Worm (Caenorhabditis elegans) whole organism, L4/young adult: ENCODE results near the gene T28D6.3.

Experiments used
- W03F9.2 ChIP-seq: fragments of 150-350 bp; optimal IDR thresholded peaks from 2 replicates; lab custom pipeline; 2014; ENCODE audit warnings: missing biosample characterization, missing genetic modification characterization
- dao-5 ChIP-seq: sonication (generic microtip); optimal IDR thresholded peaks from 2 replicates; lab custom pipeline; 2016; ENCODE audit warnings: missing genotype, missing genetic modification characterization, moderate library complexity, missing compliant biosample characterization
- him-1 ChIP-seq: sonication (generic microtip); optimal IDR thresholded peaks from 2 replicates; lab custom pipeline; 2016; ENCODE audit warnings: missing genotype, missing genetic modification reagents, missing genetic modification characterization, missing compliant biosample characterization

DNA sequence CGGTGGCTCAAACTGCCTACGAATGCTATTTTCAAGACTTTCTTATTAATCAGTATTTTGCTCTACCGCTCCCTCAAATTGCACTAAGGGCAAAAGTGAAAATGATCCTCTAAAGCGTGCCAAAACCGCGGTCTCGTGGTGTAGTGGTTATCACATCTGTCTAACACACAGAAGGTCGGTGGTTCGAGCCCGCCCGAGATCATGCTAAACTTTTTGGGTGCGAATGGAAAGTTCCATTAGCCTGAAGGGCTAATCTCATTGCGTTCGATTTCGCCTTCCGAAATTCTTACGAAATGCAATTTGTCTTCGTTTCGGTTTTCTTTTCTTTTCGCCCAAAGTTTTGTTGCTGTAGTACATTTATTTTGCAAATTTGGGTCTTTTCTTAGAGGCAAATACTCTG, 13.1 kb upstream of the T28D6.3 start:
- TF ChIP-seq him-1 (tag; lab: Kevin White, UChicago) (no peak), W03F9.2 (tag; lab: Kevin White, UChicago) (no peak), dao-5 (tag; lab: Kevin White, UChicago) (no peak)
